Fruit fly (Drosophila melanogaster) whole organism, embryonic: ENCODE measurements around the gene CG43894.

Experiments
- Bdp1 ChIP-seq: fragments of 200-800 bp; sonication (Bioruptor generic); optimal IDR thresholded peaks from 3 replicates; lab custom pipeline; 2016; ENCODE audit warnings: missing biosample characterization, missing genetic modification characterization
- CG1024 ChIP-seq: fragments of 200-800 bp; sonication (Bioruptor generic); IDR thresholded peaks from 2 replicates; pipeline ENCODE4 v1.3.6; 2022; ENCODE audit warnings: missing biosample characterization, missing genetic modification characterization
- CG15269 ChIP-seq: fragments of 200-800 bp; sonication (Bioruptor generic); optimal IDR thresholded peaks from 2 replicates; lab custom pipeline; 2018; ENCODE audit warnings: missing biosample characterization, mild to moderate bottlenecking, missing genetic modification characterization, moderate library complexity
- CG1602 ChIP-seq: fragments of 200-800 bp; sonication (Bioruptor generic); optimal IDR thresholded peaks from 3 replicates; lab custom pipeline; 2016; ENCODE audit warnings: missing biosample characterization, missing genetic modification characterization
- CG16863 ChIP-seq: fragments of 200-800 bp; sonication (Bioruptor generic); optimal IDR thresholded peaks from 3 replicates; lab custom pipeline; 2016; ENCODE audit warnings: missing biosample characterization, missing genetic modification characterization
- CG17328 ChIP-seq: fragments of 200-800 bp; sonication (Bioruptor generic); IDR thresholded peaks from 2 replicates; pipeline ENCODE4 v1.3.6; 2022; ENCODE audit warnings: missing biosample characterization, missing genetic modification characterization
- CG2199 ChIP-seq: fragments of 200-800 bp; sonication (Bioruptor generic); IDR thresholded peaks from 3 replicates; pipeline ENCODE4 v1.3.6; 2022; ENCODE audit warnings: missing biosample characterization, missing genetic modification characterization
- CG2202 ChIP-seq: fragments of 200-800 bp; sonication (Bioruptor generic); optimal IDR thresholded peaks from 2 replicates; lab custom pipeline; 2018; ENCODE audit warnings: missing biosample characterization, mild to moderate bottlenecking, missing genetic modification characterization
- CG31388 ChIP-seq: fragments of 200-800 bp; sonication (Bioruptor generic); optimal IDR thresholded peaks from 2 replicates; lab custom pipeline; 2016; ENCODE audit warnings: missing biosample characterization, missing genetic modification characterization
- CG32772 ChIP-seq: fragments of 200-800 bp; sonication (Bioruptor generic); IDR thresholded peaks from 2 replicates; pipeline ENCODE4 v1.3.6; 2022; ENCODE audit warnings: missing biosample characterization, missing genetic modification characterization
- CG3281 ChIP-seq: fragments of 200-800 bp; sonication (Bioruptor generic); optimal IDR thresholded peaks from 3 replicates; lab custom pipeline; 2017; ENCODE audit warnings: missing biosample characterization, mild to moderate bottlenecking, missing genetic modification characterization
- CG4404 ChIP-seq: fragments of 200-800 bp; sonication (Bioruptor generic); IDR thresholded peaks from 2 replicates; pipeline ENCODE4 v1.3.6; 2022; ENCODE audit warnings: missing biosample characterization, missing genetic modification characterization
- CG6791 ChIP-seq: fragments of 200-800 bp; sonication (Bioruptor generic); IDR thresholded peaks from 3 replicates; pipeline ENCODE4 v1.3.6; 2022; ENCODE audit warnings: missing biosample characterization, missing genetic modification characterization; ENCODE audit not compliant: partially characterized antibody
- CG7839 ChIP-seq: fragments of 200-800 bp; sonication (Bioruptor generic); optimal IDR thresholded peaks from 3 replicates; lab custom pipeline; 2018; ENCODE audit warnings: missing biosample characterization, mild to moderate bottlenecking, missing genetic modification characterization, moderate library complexity
- CG8388 ChIP-seq: fragments of 200-800 bp; sonication (Bioruptor generic); optimal IDR thresholded peaks from 2 replicates; lab custom pipeline; 2019; ENCODE audit warnings: missing biosample characterization, mild to moderate bottlenecking, missing genetic modification characterization, moderate library complexity
- CG9876 ChIP-seq: fragments of 200-800 bp; sonication (Bioruptor generic); optimal IDR thresholded peaks from 2 replicates; lab custom pipeline; 2016; ENCODE audit warnings: missing biosample characterization, missing genetic modification characterization
- CG9932 ChIP-seq: fragments of 200-800 bp; sonication (Bioruptor generic); IDR thresholded peaks from 2 replicates; pipeline ENCODE4 v1.3.6; 2022; ENCODE audit warnings: missing biosample characterization, missing genetic modification characterization
- Chrac-16 ChIP-seq: fragments of 200-800 bp; sonication (Bioruptor generic); optimal IDR thresholded peaks from 3 replicates; lab custom pipeline; 2016; ENCODE audit warnings: missing biosample characterization, missing genetic modification characterization
- E2f1 ChIP-seq: fragments of 200-800 bp; sonication (Bioruptor generic); IDR thresholded peaks from 2 replicates; pipeline ENCODE4 v1.3.6; 2022; ENCODE audit warnings: missing biosample characterization, missing genetic modification characterization
- Fer1 ChIP-seq: fragments of 200-800 bp; sonication (Bioruptor generic); optimal IDR thresholded peaks from 2 replicates; lab custom pipeline; 2017; ENCODE audit warnings: missing biosample characterization, mild to moderate bottlenecking, missing genetic modification characterization
- Gsc ChIP-seq: fragments of 200-800 bp; sonication (Bioruptor generic); IDR thresholded peaks from 2 replicates; pipeline ENCODE4 v1.3.6; 2022; ENCODE audit warnings: missing biosample characterization, missing genetic modification characterization
- HLHmδ ChIP-seq: fragments of 200-800 bp; sonication (Bioruptor generic); optimal IDR thresholded peaks from 2 replicates; lab custom pipeline; 2018; ENCODE audit warnings: missing biosample characterization, mild to moderate bottlenecking, missing genetic modification characterization, moderate library complexity
- Hey ChIP-seq: fragments of 200-800 bp; sonication (Bioruptor generic); optimal IDR thresholded peaks from 3 replicates; lab custom pipeline; 2018; ENCODE audit warnings: missing biosample characterization, mild to moderate bottlenecking, missing genetic modification characterization
- Hmr ChIP-seq: fragments of 200-800 bp; sonication (Bioruptor generic); optimal IDR thresholded peaks from 3 replicates; lab custom pipeline; 2017; ENCODE audit warnings: mild to moderate bottlenecking, missing biosample characterization, missing genetic modification reagents, missing genetic modification characterization
- Nf-YC ChIP-seq: fragments of 200-800 bp; optimal IDR thresholded peaks from 3 replicates; lab custom pipeline; 2019; ENCODE audit warnings: missing biosample characterization, mild to moderate bottlenecking, missing genetic modification characterization, moderate library complexity
- Sry-β ChIP-seq: fragments of 200-800 bp; sonication (Bioruptor generic); optimal IDR thresholded peaks from 2 replicates; lab custom pipeline; 2018; ENCODE audit warnings: missing biosample characterization, mild to moderate bottlenecking, missing genetic modification characterization, moderate library complexity
- Stat92E ChIP-seq, 3 experiments: fragments of >200 bp in 2 of 3; fragments of 200-800 bp in 1 of 3; sonication (Bioruptor generic) in 1 of 3; optimal IDR thresholded peaks; 2 replicates each; lab custom pipeline; 2017 to 2019; ENCODE audit warnings: missing biosample characterization in 3 of 3, missing genetic modification characterization in 3 of 3, mild to moderate bottlenecking in 1 of 3, moderate library complexity in 1 of 3
- Xbp1 ChIP-seq: fragments of 200-800 bp; sonication (Bioruptor generic); optimal IDR thresholded peaks from 3 replicates; lab custom pipeline; 2016; ENCODE audit warnings: missing biosample characterization, mild to moderate bottlenecking, missing genetic modification characterization
- ab ChIP-seq: fragments of 200-800 bp; sonication (Bioruptor generic); optimal IDR thresholded peaks from 2 replicates; lab custom pipeline; 2016; ENCODE audit warnings: missing biosample characterization, missing genetic modification characterization
- ap ChIP-seq: fragments of 200-800 bp; sonication (Bioruptor generic); IDR thresholded peaks from 2 replicates; pipeline ENCODE4 v1.3.6; 2022; ENCODE audit warnings: missing biosample characterization, missing genetic modification characterization
- ash1 ChIP-seq: fragments of 200-800 bp; sonication (Bioruptor generic); optimal IDR thresholded peaks from 2 replicates; lab custom pipeline; 2018; ENCODE audit warnings: missing biosample characterization, mild to moderate bottlenecking, missing genetic modification characterization
- cg ChIP-seq: fragments of 200-800 bp; sonication (Bioruptor generic); optimal IDR thresholded peaks from 3 replicates; lab custom pipeline; 2019; ENCODE audit warnings: missing biosample characterization, mild to moderate bottlenecking, missing genetic modification characterization, moderate library complexity
- croc ChIP-seq: fragments of 200-800 bp; sonication (Bioruptor generic); conservative IDR thresholded peaks from 3 replicates; pipeline ENCODE4 v1.3.6; 2022; ENCODE audit warnings: missing biosample characterization, missing genetic modification characterization
- dan ChIP-seq: fragments of 200-800 bp; sonication (Bioruptor generic); IDR thresholded peaks from 2 replicates; pipeline ENCODE4 v1.3.6; 2022; ENCODE audit warnings: missing biosample characterization, missing genetic modification characterization
- dmrt99B ChIP-seq: fragments of 200-800 bp; sonication (Bioruptor generic); optimal IDR thresholded peaks from 2 replicates; lab custom pipeline; 2018; ENCODE audit warnings: missing biosample characterization, mild to moderate bottlenecking, missing genetic modification characterization, moderate library complexity
- dysf ChIP-seq: fragments of 200-800 bp; sonication (Bioruptor generic); IDR thresholded peaks from 3 replicates; pipeline ENCODE4 v1.3.6; 2022; ENCODE audit warnings: missing biosample characterization, missing genetic modification characterization
- fu2 ChIP-seq: fragments of 200-800 bp; sonication (Bioruptor generic); optimal IDR thresholded peaks from 2 replicates; lab custom pipeline; 2016; ENCODE audit warnings: missing biosample characterization, missing genetic modification characterization
- gce ChIP-seq: fragments of 200-800 bp; sonication (Bioruptor generic); IDR thresholded peaks from 3 replicates; pipeline ENCODE4 v1.3.6; 2022; ENCODE audit warnings: missing biosample characterization, missing genetic modification characterization
- gro ChIP-seq: fragments of 200-800 bp; sonication (Bioruptor generic); optimal IDR thresholded peaks from 2 replicates; lab custom pipeline; 2016; ENCODE audit warnings: missing biosample characterization, missing genetic modification characterization
- gsb-n ChIP-seq: fragments of 200-800 bp; sonication (Bioruptor generic); optimal IDR thresholded peaks from 3 replicates; lab custom pipeline; 2018; ENCODE audit warnings: missing biosample characterization, mild to moderate bottlenecking, missing genetic modification characterization
- jigr1 ChIP-seq: fragments of 200-800 bp; sonication (Bioruptor generic); IDR thresholded peaks from 3 replicates; pipeline ENCODE4 v1.3.6; 2022; ENCODE audit warnings: missing biosample characterization, missing genetic modification characterization
- ken ChIP-seq: fragments of 200-800 bp; sonication (Bioruptor generic); IDR thresholded peaks from 3 replicates; pipeline ENCODE4 v1.3.6; 2022; ENCODE audit warnings: missing biosample characterization, missing genetic modification characterization
- luna ChIP-seq: fragments of 200-800 bp; sonication (Bioruptor generic); optimal IDR thresholded peaks from 2 replicates; lab custom pipeline; 2016; ENCODE audit warnings: missing biosample characterization, missing genetic modification characterization
- onecut ChIP-seq: fragments of 200-800 bp; sonication (Bioruptor generic); IDR thresholded peaks from 2 replicates; pipeline ENCODE4 v1.3.6; 2022; ENCODE audit warnings: missing biosample characterization, missing genetic modification characterization
- otp ChIP-seq: fragments of 200-800 bp; sonication (Bioruptor generic); IDR thresholded peaks from 3 replicates; pipeline ENCODE4, ENCODE4 v1.3.6; 2022; ENCODE audit warnings: missing biosample characterization, missing genetic modification characterization
- p53 ChIP-seq: fragments of 200-800 bp; sonication (Bioruptor generic); optimal IDR thresholded peaks from 2 replicates; lab custom pipeline; 2016; ENCODE audit warnings: missing biosample characterization, missing genetic modification characterization
- peb ChIP-seq: fragments of 200-800 bp; sonication (Bioruptor generic); IDR thresholded peaks from 2 replicates; pipeline ENCODE4 v1.3.6; 2022; ENCODE audit warnings: missing biosample characterization, missing genetic modification characterization
- pho ChIP-seq: fragments of 200-800 bp; sonication (Bioruptor generic); optimal IDR thresholded peaks from 2 replicates; lab custom pipeline; 2016; ENCODE audit warnings: missing biosample characterization, missing genetic modification characterization
- pros ChIP-seq: fragments of 200-800 bp; sonication (Bioruptor generic); optimal IDR thresholded peaks from 3 replicates; lab custom pipeline; 2019; ENCODE audit warnings: missing biosample characterization, mild to moderate bottlenecking, missing genetic modification characterization, moderate library complexity
- sob ChIP-seq: fragments of 200-800 bp; sonication (Bioruptor generic); IDR thresholded peaks from 2 replicates; pipeline ENCODE4 v1.3.6; 2022; ENCODE audit warnings: missing biosample characterization, missing genetic modification characterization
- sr ChIP-seq: fragments of 200-800 bp; sonication (Bioruptor generic); IDR thresholded peaks from 3 replicates; pipeline ENCODE4 v1.3.6; 2022; ENCODE audit warnings: missing biosample characterization, missing genetic modification characterization
- trem ChIP-seq: fragments of 200-800 bp; optimal IDR thresholded peaks from 3 replicates; lab custom pipeline; 2019; ENCODE audit warnings: missing biosample characterization, mild to moderate bottlenecking, missing genetic modification characterization, moderate library complexity
- yki ChIP-seq: fragments of >200 bp; optimal IDR thresholded peaks from 3 replicates; lab custom pipeline; 2018

The CG43894 gene

dm6 chr3L:12874211-12874610 is 15.4 kb upstream of the CG43894 start (continued):
- peak; percentile 27 for TF ChIP-seq dmrt99B (tag; lab: Kevin White, UChicago)
- no peak for TF ChIP-seq peb (GFP tag; lab: Robert Waterston, UW)
- peak; percentile 53 for TF ChIP-seq CG15269 (tag; lab: Kevin White, UChicago)
- TF ChIP-seq sob (GFP tag; lab: Robert Waterston, UW), result peak; percentile 22; the same call in 1 of the 2 replicates
- TF ChIP-seq gce (GFP tag; lab: Robert Waterston, UW), result no peak
- no peak for TF ChIP-seq CG17328 (GFP tag; lab: Robert Waterston, UW)
- TF ChIP-seq gro (GFP tag; lab: Kevin White, UChicago), result no peak
- no peak for TF ChIP-seq Xbp1 (GFP tag; lab: Kevin White, UChicago)
- TF ChIP-seq CG7839 (tag; lab: Kevin White, UChicago), result peak; percentile 40
- TF ChIP-seq CG9932 (GFP tag; lab: Robert Waterston, UW), result peak; percentile 20; the same call in 1 of the 2 replicates
- no peak for TF ChIP-seq cg (GFP tag; lab: Kevin White, UChicago)
- no peak for TF ChIP-seq CG2202 (tag; lab: Kevin White, UChicago)
- TF ChIP-seq Hmr (GFP tag; lab: Kevin White, UChicago), result peak; percentile 56
- TF ChIP-seq ab (GFP tag; lab: Kevin White, UChicago), result no peak
- TF ChIP-seq ap (GFP tag; lab: Robert Waterston, UW), result no peak
- no peak for TF ChIP-seq Bdp1 (GFP tag; lab: Kevin White, UChicago)
- peak; percentile 42 for TF ChIP-seq CG3281 (GFP tag; lab: Kevin White, UChicago)
- TF ChIP-seq dan (GFP tag; lab: Robert Waterston, UW), result no peak
- no peak for TF ChIP-seq Gsc (GFP tag; lab: Robert Waterston, UW)
- no peak for TF ChIP-seq Fer1 (GFP tag; lab: Kevin White, UChicago)
- no peak for TF ChIP-seq Stat92E (GFP tag; optimal IDR thresholded peaks at IDR 0.05; lab: Kevin White, UChicago)
- 0 out of 2 replicates have a peak, but pooled peaks have one; percentile 7 for TF ChIP-seq onecut (GFP tag; lab: Robert Waterston, UW)
- TF ChIP-seq ken, result no peak
- TF ChIP-seq HLHmδ (GFP tag; lab: Kevin White, UChicago), result no peak
- no peak for TF ChIP-seq CG1602 (GFP tag; lab: Kevin White, UChicago)
- no peak for TF ChIP-seq Chrac-16 (GFP tag; lab: Kevin White, UChicago)
- no peak for TF ChIP-seq Hey
- TF ChIP-seq CG32772 (GFP tag; lab: Robert Waterston, UW), result no peak
- TF ChIP-seq CG6791, result no peak
- TF ChIP-seq pros (GFP tag; lab: Kevin White, UChicago), result no peak
- no peak for TF ChIP-seq pho (GFP tag; lab: Kevin White, UChicago)
- no peak for TF ChIP-seq gsb-n (tag; lab: Kevin White, UChicago)
- no peak for TF ChIP-seq Nf-YC (tag; lab: Kevin White, UChicago)
- no peak for TF ChIP-seq sr (GFP tag; lab: Robert Waterston, UW)
- TF ChIP-seq CG4404 (GFP tag; lab: Robert Waterston, UW), result no peak
- no peak for TF ChIP-seq CG16863 (GFP tag; lab: Kevin White, UChicago)
- no peak for TF ChIP-seq croc (GFP tag; lab: Robert Waterston, UW)
- TF ChIP-seq luna, result no peak
- no peak for TF ChIP-seq yki (lab: Kevin White, UChicago)
- no peak for TF ChIP-seq CG2199 (GFP tag; lab: Robert Waterston, UW)
- no peak for TF ChIP-seq p53 (GFP tag; lab: Kevin White, UChicago)
- no peak for TF ChIP-seq Sry-β (GFP tag; lab: Kevin White, UChicago)
- no peak for TF ChIP-seq fu2 (GFP tag; lab: Kevin White, UChicago)
- no peak for TF ChIP-seq CG31388
- peak; percentile 20; the same call in 1 of the 3 replicates for TF ChIP-seq dysf (GFP tag; lab: Robert Waterston, UW)
- TF ChIP-seq CG8388 (GFP tag; lab: Kevin White, UChicago), result no peak
- TF ChIP-seq jigr1 (GFP tag; lab: Robert Waterston, UW), result no peak
- TF ChIP-seq CG9876, result no peak
- TF ChIP-seq ash1 (GFP tag; lab: Kevin White, UChicago), result no peak
- no peak for TF ChIP-seq trem
- no peak for TF ChIP-seq E2f1 (GFP tag; lab: Robert Waterston, UW)
- TF ChIP-seq otp (GFP tag; lab: Robert Waterston, UW), result no peak
- no peak for TF ChIP-seq CG1024
